Fruit fly (Drosophila melanogaster) whole organism, wandering third instar larva: ENCODE data around the gene peb.

Experiments
- Abd-B ChIP-seq: fragments of >200 bp; optimal IDR thresholded peaks from 2 replicates; lab custom pipeline; 2017; ENCODE audit warnings: missing biosample characterization, missing genetic modification characterization
- CG32264 ChIP-seq: fragments of 200-800 bp; sonication (Bioruptor generic); optimal IDR thresholded peaks from 2 replicates; lab custom pipeline; 2016; ENCODE audit warnings: missing biosample characterization, missing genetic modification characterization
- CG9705 ChIP-seq: fragments of 200-800 bp; sonication (Bioruptor generic); optimal IDR thresholded peaks from 2 replicates; lab custom pipeline; 2018; ENCODE audit warnings: missing biosample characterization, mild to moderate bottlenecking, missing genetic modification characterization
- Dfd ChIP-seq: fragments of >200 bp; optimal IDR thresholded peaks from 2 replicates; lab custom pipeline; 2017; ENCODE audit warnings: missing biosample characterization, missing genetic modification characterization
- Dif ChIP-seq: fragments of 200-275, 200-300 bp; sonication (Bioruptor generic); optimal IDR thresholded peaks from 2 replicates; lab custom pipeline; 2018; ENCODE audit warnings: missing biosample characterization, missing genetic modification characterization; ENCODE audit not compliant: partially characterized antibody
- GATAd ChIP-seq: sonication (Bioruptor generic); optimal IDR thresholded peaks from 2 replicates; lab custom pipeline; 2016; ENCODE audit warnings: missing biosample characterization, missing genetic modification characterization
- Mio ChIP-seq: sonication (Bioruptor generic); optimal IDR thresholded peaks from 2 replicates; lab custom pipeline; 2016; ENCODE audit warnings: missing biosample characterization, missing genetic modification characterization
- Myc ChIP-seq: fragments of >200 bp; optimal IDR thresholded peaks from 2 replicates; lab custom pipeline; 2017
- Sp1 ChIP-seq: fragments of 200-800 bp; sonication (Bioruptor generic); optimal IDR thresholded peaks from 3 replicates; lab custom pipeline; 2019; ENCODE audit warnings: missing biosample characterization, mild to moderate bottlenecking, missing genetic modification characterization, moderate library complexity
- Vsx2 ChIP-seq: fragments of 200-300, 225-300 bp; sonication (Bioruptor generic); optimal IDR thresholded peaks from 2 replicates; lab custom pipeline; 2018; ENCODE audit warnings: missing biosample characterization, missing genetic modification characterization; ENCODE audit not compliant: partially characterized antibody
- br ChIP-seq: fragments of 200-800 bp; sonication (Bioruptor generic); optimal IDR thresholded peaks from 2 replicates; lab custom pipeline; 2016; ENCODE audit warnings: missing biosample characterization, missing genetic modification characterization
- brk ChIP-seq: fragments of 200-800 bp; sonication (Bioruptor generic); optimal IDR thresholded peaks from 2 replicates; lab custom pipeline; 2016; ENCODE audit warnings: missing biosample characterization, mild to moderate bottlenecking, missing genetic modification characterization
- dl ChIP-seq, 2 experiments: fragments of 175-275, 200-275 bp in 1 of 2; fragments of 200-275 bp in 1 of 2; sonication (Bioruptor generic); optimal IDR thresholded peaks; lab custom pipeline; 2018; ENCODE audit warnings: mild to moderate bottlenecking in 2 of 2, missing biosample characterization in 2 of 2, missing genetic modification characterization in 2 of 2, moderate library complexity in 2 of 2; ENCODE audit not compliant: partially characterized antibody in 2 of 2, insufficient read depth in 1 of 2
- dmrt93B ChIP-seq: fragments of 200-800 bp; sonication (Bioruptor generic); optimal IDR thresholded peaks from 2 replicates; lab custom pipeline; 2018; ENCODE audit warnings: missing biosample characterization, mild to moderate bottlenecking, missing genetic modification characterization
- dsf ChIP-seq: sonication (Bioruptor generic); optimal IDR thresholded peaks from 2 replicates; lab custom pipeline; 2016; ENCODE audit warnings: missing biosample characterization, missing genetic modification characterization, borderline replicate concordance
- ey ChIP-seq: fragments of 200-800 bp; sonication (Bioruptor generic); optimal IDR thresholded peaks from 2 replicates; lab custom pipeline; 2016; ENCODE audit warnings: missing biosample characterization, missing genetic modification characterization
- fru ChIP-seq: fragments of 200-800 bp; sonication (Bioruptor generic); optimal IDR thresholded peaks from 3 replicates; lab custom pipeline; 2016; ENCODE audit warnings: missing biosample characterization, mild to moderate bottlenecking, missing genetic modification characterization
- h ChIP-seq: fragments of 200-800 bp; sonication (Bioruptor generic); optimal IDR thresholded peaks from 3 replicates; lab custom pipeline; 2016; ENCODE audit warnings: missing biosample characterization, mild to moderate bottlenecking, missing genetic modification characterization
- jim ChIP-seq: fragments of 175-275, 200-325 bp; sonication (Bioruptor generic); optimal IDR thresholded peaks from 2 replicates; lab custom pipeline; 2016; ENCODE audit warnings: missing biosample characterization, mild to moderate bottlenecking, missing genetic modification characterization
- lola ChIP-seq: fragments of >200 bp; optimal IDR thresholded peaks from 2 replicates; lab custom pipeline; 2017; ENCODE audit warnings: missing biosample characterization, missing genetic modification characterization
- pan ChIP-seq: fragments of >200 bp; optimal IDR thresholded peaks from 2 replicates; lab custom pipeline; 2017
- rgr ChIP-seq: fragments of 200-800 bp; sonication (Bioruptor generic); optimal IDR thresholded peaks from 3 replicates; lab custom pipeline; 2016; ENCODE audit warnings: missing biosample characterization, mild to moderate bottlenecking, missing genetic modification characterization
- sv ChIP-seq: fragments of 200-800 bp; sonication (Bioruptor generic); optimal IDR thresholded peaks from 3 replicates; lab custom pipeline; 2016; ENCODE audit warnings: missing biosample characterization, missing genetic modification characterization
- tai ChIP-seq: sonication (Bioruptor generic); optimal IDR thresholded peaks from 2 replicates; lab custom pipeline; 2016; ENCODE audit warnings: missing biosample characterization, missing genetic modification characterization
- usp ChIP-seq: fragments of >200 bp; optimal IDR thresholded peaks from 2 replicates; lab custom pipeline; 2017; ENCODE audit warnings: missing biosample characterization, missing genetic modification characterization

peb gene

dm6 chrX:4669438-4669837 lies 52.1 kb downstream of the peb start:
- TF ChIP-seq dsf: no peak
- no peak for TF ChIP-seq lola (GFP tag; lab: Kevin White, UChicago)
- TF ChIP-seq brk: no peak
- TF ChIP-seq rgr (GFP tag; lab: Kevin White, UChicago): no peak
- TF ChIP-seq CG32264: no peak
- TF ChIP-seq Dfd (GFP tag; lab: Kevin White, UChicago): no peak
- no peak for TF ChIP-seq h (GFP tag; lab: Kevin White, UChicago)
- no peak for TF ChIP-seq ey (GFP tag; lab: Kevin White, UChicago)
- TF ChIP-seq fru (GFP tag; lab: Kevin White, UChicago): no peak
- TF ChIP-seq tai (GFP tag; lab: Kevin White, UChicago): no peak
- no peak for TF ChIP-seq dmrt93B
- TF ChIP-seq Abd-B (GFP tag; lab: Kevin White, UChicago): no peak
- TF ChIP-seq Dif (GFP tag; lab: Kevin White, UChicago): no peak
- TF ChIP-seq br (GFP tag; lab: Kevin White, UChicago): no peak
- no peak for TF ChIP-seq CG9705
- TF ChIP-seq dl (GFP tag; optimal IDR thresholded peaks at IDR 0.05; lab: Kevin White, UChicago; ENCODE audit: insufficient read depth in 1 of 2, partially characterized antibody in 2 of 2): no peak
- TF ChIP-seq Vsx2 (GFP tag; lab: Kevin White, UChicago): no peak

DNA sequence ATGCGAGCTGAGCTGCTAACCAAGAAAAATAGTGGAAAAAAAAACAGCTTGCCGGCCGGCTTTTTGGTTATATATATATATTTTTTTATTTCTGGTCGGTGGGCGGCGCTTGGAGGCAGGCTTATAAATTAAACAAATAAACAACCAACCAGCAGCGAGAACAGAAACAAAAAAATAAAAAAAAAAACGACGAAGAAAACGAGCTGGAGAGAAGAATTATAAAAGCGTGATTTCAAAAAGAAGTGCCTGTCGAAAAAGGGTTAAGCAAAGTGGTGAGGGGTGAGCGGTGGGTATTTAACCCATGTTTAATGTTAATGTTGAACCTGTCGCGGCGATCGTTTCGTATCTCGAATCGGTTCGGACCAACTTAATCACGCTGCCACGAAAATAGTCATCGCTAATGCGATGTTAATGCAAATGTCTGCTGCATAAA lies 53.8 kb downstream of the peb start:
- TF ChIP-seq jim (GFP tag; lab: Kevin White, UChicago) (no peak), dmrt93B (no peak), Sp1 (GFP tag; lab: Kevin White, UChicago) (peak; percentile 17)
- TF ChIP-seq, all 38 proteins: peak for 1

DNA sequence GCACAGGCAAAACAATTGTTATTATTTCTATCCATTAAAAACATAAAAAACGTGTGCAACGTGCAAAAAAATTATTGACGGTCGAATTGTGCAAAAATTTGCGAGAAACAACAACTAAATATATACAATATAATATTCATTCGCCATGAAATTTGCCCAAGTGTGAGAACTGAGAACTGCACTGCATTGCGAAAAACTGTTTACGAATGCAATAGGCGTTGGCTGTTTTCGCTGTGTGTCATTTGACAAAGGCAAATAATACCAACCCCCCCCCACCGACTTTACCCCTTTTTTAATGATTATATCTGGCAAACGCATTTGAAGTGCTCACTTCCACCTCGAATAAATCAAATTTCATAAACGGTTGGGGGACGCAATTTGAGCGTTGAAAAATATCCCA lies 57.7 kb downstream of the peb start:
- no peak for TF ChIP-seq usp (GFP tag; lab: Kevin White, UChicago)
- TF ChIP-seq tai (GFP tag; lab: Kevin White, UChicago): no peak
- no peak for TF ChIP-seq Mio (GFP tag; lab: Kevin White, UChicago)
- TF ChIP-seq CG32264: no peak
- TF ChIP-seq rgr (GFP tag; lab: Kevin White, UChicago): no peak
- TF ChIP-seq fru (GFP tag; lab: Kevin White, UChicago): no peak
- TF ChIP-seq Vsx2 (GFP tag; lab: Kevin White, UChicago): no peak
- no peak for TF ChIP-seq br (GFP tag; lab: Kevin White, UChicago)
- no peak for TF ChIP-seq Myc (lab: Kevin White, UChicago)
- TF ChIP-seq sv (GFP tag; lab: Kevin White, UChicago): no peak
- TF ChIP-seq GATAd (GFP tag; lab: Kevin White, UChicago): no peak
- no peak for TF ChIP-seq pan (lab: Kevin White, UChicago)
